Worm (Caenorhabditis elegans) whole organism, L4/young adult: ENCODE results near the gene phf-34.

Experiments
- W03F9.2 ChIP-seq: fragments of 150-350 bp; optimal IDR thresholded peaks from 2 replicates; lab custom pipeline; 2014; ENCODE audit warnings: missing biosample characterization, missing genetic modification characterization
- dao-5 ChIP-seq: sonication (generic microtip); optimal IDR thresholded peaks from 2 replicates; lab custom pipeline; 2016; ENCODE audit warnings: missing genotype, missing genetic modification characterization, moderate library complexity, missing compliant biosample characterization
- him-1 ChIP-seq: sonication (generic microtip); optimal IDR thresholded peaks from 2 replicates; lab custom pipeline; 2016; ENCODE audit warnings: missing genotype, missing genetic modification reagents, missing genetic modification characterization, missing compliant biosample characterization

DNA sequence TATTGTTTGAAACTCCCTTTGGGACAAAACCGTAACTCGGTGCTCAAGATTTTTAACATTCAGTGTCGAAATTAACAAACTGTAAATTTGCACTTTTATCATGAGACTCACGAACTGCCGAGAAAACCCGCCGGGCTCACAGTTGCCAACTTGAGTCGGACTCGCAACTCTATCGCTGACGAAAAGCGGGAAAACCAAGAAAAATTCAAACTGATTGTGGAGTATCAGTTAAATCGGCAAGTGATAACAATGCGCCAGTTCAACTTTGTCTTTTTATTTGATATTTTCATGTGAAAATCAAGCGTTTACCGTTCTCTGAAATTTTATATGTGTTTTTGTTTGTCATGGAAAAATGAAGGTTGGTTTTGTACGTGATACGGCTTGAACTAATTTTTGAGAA lies 16.7 kb downstream of the phf-34 start:
- TF ChIP-seq him-1 (tag; lab: Kevin White, UChicago) (no peak), dao-5 (tag; lab: Kevin White, UChicago) (no peak), W03F9.2 (tag; lab: Kevin White, UChicago) (no peak)
